Fruit fly (Drosophila melanogaster): ENCODE data around the gene CG3117.

The CG3117 gene

dm6 chr2L:2855773-2856615 lies 9.0 kb upstream of the CG3117 start, which contains the start of the genes CG3104 and RpS21:
CG3104 (minus strand) TSS chr2L:2855778.
RpS21 (plus strand) TSS chr2L:2856070.
- TF ChIP-seq CG9705 (GFP tag; optimal IDR thresholded peaks at IDR 0.05), result peak; percentile 88
- peak; percentile 4 for TF ChIP-seq brk (GFP tag; optimal IDR thresholded peaks at IDR 0.05)
- TF ChIP-seq dmrt93B (GFP tag; optimal IDR thresholded peaks at IDR 0.05), result peak; percentile 89
- no peak for TF ChIP-seq usp (GFP tag; optimal IDR thresholded peaks at IDR 0.05)
- TF ChIP-seq CG32264 (GFP tag; optimal IDR thresholded peaks at IDR 0.05), result no peak
- peak; percentile 81 for TF ChIP-seq br (GFP tag; optimal IDR thresholded peaks at IDR 0.05)
- TF ChIP-seq Dfd (GFP tag; optimal IDR thresholded peaks at IDR 0.05), result no peak
- TF ChIP-seq rgr (GFP tag; optimal IDR thresholded peaks at IDR 0.05), result peak; percentile 91
- TF ChIP-seq Rel (GFP tag; optimal IDR thresholded peaks at IDR 0.05), result no peak
- TF ChIP-seq Rel (tag; optimal IDR thresholded peaks at IDR 0.05), result peak; percentile 53
- TF ChIP-seq Hnf4 (GFP tag; optimal IDR thresholded peaks at IDR 0.05), result peak; percentile 83
- TF ChIP-seq dsf (GFP tag; optimal IDR thresholded peaks at IDR 0.05; ENCODE audit: borderline replicate concordance), result no peak
- peak; percentile 69 for TF ChIP-seq psq (GFP tag; optimal IDR thresholded peaks at IDR 0.05)
- TF ChIP-seq lola (GFP tag; optimal IDR thresholded peaks at IDR 0.05), result no peak
- peak; percentile 82 for TF ChIP-seq HLH106 (tag; optimal IDR thresholded peaks at IDR 0.05)
- TF ChIP-seq Hr83 (GFP tag; optimal IDR thresholded peaks at IDR 0.05; ENCODE audit: poor library complexity, severe bottlenecking), result peak; percentile 87
- no peak for TF ChIP-seq pan (optimal IDR thresholded peaks at IDR 0.05)
- peak; percentile 73 for TF ChIP-seq ey (GFP tag; optimal IDR thresholded peaks at IDR 0.05)
- TF ChIP-seq GATAd (GFP tag; optimal IDR thresholded peaks at IDR 0.05), result peak; percentile 51
- TF ChIP-seq jim (GFP tag; optimal IDR thresholded peaks at IDR 0.05), result peak; percentile 25
- TF ChIP-seq tai (GFP tag; optimal IDR thresholded peaks at IDR 0.05), result peak; percentile 38
- no peak for TF ChIP-seq Hr78 (GFP tag; optimal IDR thresholded peaks at IDR 0.05)
- peak; percentile 77 for TF ChIP-seq Mio (GFP tag; optimal IDR thresholded peaks at IDR 0.05)
- TF ChIP-seq Jra (GFP tag; optimal IDR thresholded peaks at IDR 0.05), result peak; percentile 29
- TF ChIP-seq OdsH (GFP tag; optimal IDR thresholded peaks at IDR 0.05), result peak; percentile 73
- no peak for TF ChIP-seq Vsx2 (GFP tag; optimal IDR thresholded peaks at IDR 0.05; ENCODE audit: partially characterized antibody)
- TF ChIP-seq fru (GFP tag; optimal IDR thresholded peaks at IDR 0.05), result peak; percentile 75
- no peak for TF ChIP-seq dl (GFP tag; optimal IDR thresholded peaks at IDR 0.05; ENCODE audit: insufficient read depth in 1 of 2, partially characterized antibody in 2 of 2)
- no peak for TF ChIP-seq Dif (GFP tag; optimal IDR thresholded peaks at IDR 0.05; ENCODE audit: partially characterized antibody)
- TF ChIP-seq N (GFP tag; optimal IDR thresholded peaks at IDR 0.05), result no peak
- peak; percentile 70 for TF ChIP-seq sv (GFP tag; optimal IDR thresholded peaks at IDR 0.05)
- TF ChIP-seq Myc (optimal IDR thresholded peaks at IDR 0.05), result peak; percentile 78
- peak; percentile 59 for TF ChIP-seq woc (GFP tag; optimal IDR thresholded peaks at IDR 0.05)
- TF ChIP-seq foxo (GFP tag; optimal IDR thresholded peaks at IDR 0.05), result peak in 1 of 2 experiments; percentile 81
- peak; percentile 4 for TF ChIP-seq CrebA (GFP tag; optimal IDR thresholded peaks at IDR 0.05; ENCODE audit: borderline replicate concordance)
- TF ChIP-seq sage (GFP tag; optimal IDR thresholded peaks at IDR 0.05), result peak; percentile 52
- TF ChIP-seq h (GFP tag; optimal IDR thresholded peaks at IDR 0.05), result peak; percentile 84
- peak; percentile 84 for TF ChIP-seq Sp1 (GFP tag; optimal IDR thresholded peaks at IDR 0.05)
- TF ChIP-seq Abd-B (GFP tag; optimal IDR thresholded peaks at IDR 0.05), result no peak

dm6 chr2L:2855204-2855768 lies 8.3 kb upstream of the CG3117 start:
- TF ChIP-seq Dif (GFP tag; optimal IDR thresholded peaks at IDR 0.05; ENCODE audit: partially characterized antibody), result no peak
- TF ChIP-seq Myc (optimal IDR thresholded peaks at IDR 0.05), result peak; percentile 74
- TF ChIP-seq fru (GFP tag; optimal IDR thresholded peaks at IDR 0.05), result no peak
- no peak for TF ChIP-seq dsf (GFP tag; optimal IDR thresholded peaks at IDR 0.05; ENCODE audit: borderline replicate concordance)
- peak; percentile 8 for TF ChIP-seq Hr83 (GFP tag; optimal IDR thresholded peaks at IDR 0.05; ENCODE audit: poor library complexity, severe bottlenecking)
- TF ChIP-seq Vsx2 (GFP tag; optimal IDR thresholded peaks at IDR 0.05; ENCODE audit: partially characterized antibody), result no peak
- no peak for TF ChIP-seq HLH106 (tag; optimal IDR thresholded peaks at IDR 0.05)
- no peak for TF ChIP-seq dl (GFP tag; optimal IDR thresholded peaks at IDR 0.05; ENCODE audit: insufficient read depth in 1 of 2, partially characterized antibody in 2 of 2)
- TF ChIP-seq GATAd (GFP tag; optimal IDR thresholded peaks at IDR 0.05), result no peak
- TF ChIP-seq Hnf4 (GFP tag; optimal IDR thresholded peaks at IDR 0.05), result no peak
- TF ChIP-seq dmrt93B (GFP tag; optimal IDR thresholded peaks at IDR 0.05), result no peak
- TF ChIP-seq tai (GFP tag; optimal IDR thresholded peaks at IDR 0.05), result no peak
- TF ChIP-seq Jra (GFP tag; optimal IDR thresholded peaks at IDR 0.05), result no peak
- peak; percentile 50 for TF ChIP-seq N (GFP tag; optimal IDR thresholded peaks at IDR 0.05)
- no peak for TF ChIP-seq sage (GFP tag; optimal IDR thresholded peaks at IDR 0.05)
